Fruit fly (Drosophila melanogaster): ENCODE data around the gene CG33783.

dm6 chr3R:10079267-10079987, 12.9 kb downstream of the CG33783 start:
- no peak for TF ChIP-seq maf-S (GFP tag; optimal IDR thresholded peaks at IDR 0.05)
- no peak for TF ChIP-seq E2f2 (GFP tag; IDR thresholded peaks at IDR 0.05)
